Fruit fly (Drosophila melanogaster): ENCODE data around the gene Rab11.

dm6 chr3R:21161042-21161532 is 49.9 kb downstream of the Rab11 start, which contains the start of gene cDIP:
- TF ChIP-seq CG13204 (GFP tag; optimal IDR thresholded peaks at IDR 0.05) (no peak), CG34367 (tag; optimal IDR thresholded peaks at IDR 0.05) (no peak), D1 (tag; optimal IDR thresholded peaks at IDR 0.05) (no peak), EcR (GFP tag; optimal IDR thresholded peaks at IDR 0.05) (no peak), CG8301 (tag; optimal IDR thresholded peaks at IDR 0.05) (no peak), fd96Ca (GFP tag; IDR thresholded peaks at IDR 0.05) (no peak), CG12605 (GFP tag; IDR thresholded peaks at IDR 0.05) (no peak), CG9948 (tag; optimal IDR thresholded peaks at IDR 0.05) (no peak), CG17806 (tag; optimal IDR thresholded peaks at IDR 0.05) (no peak), Snoo (tag; optimal IDR thresholded peaks at IDR 0.05) (no peak), gl (tag; optimal IDR thresholded peaks at IDR 0.05) (no peak), rn (GFP tag; IDR thresholded peaks at IDR 0.05) (no peak), Pif1B (GFP tag; optimal IDR thresholded peaks at IDR 0.05) (no peak)

Data from whole organism, pupa.